Fruit fly (Drosophila melanogaster) whole organism, prepupa: ENCODE results near the gene e.

Experiments used
- Blimp-1 ChIP-seq: fragments of 200-800 bp; sonication (Bioruptor generic); optimal IDR thresholded peaks from 3 replicates; lab custom pipeline; 2017; ENCODE audit warnings: missing biosample characterization, missing genetic modification characterization, mild to moderate bottlenecking, moderate library complexity, missing genetic modification reagents
- CG10631 ChIP-seq: fragments of 200-800 bp; sonication (Bioruptor generic); optimal IDR thresholded peaks from 2 replicates; lab custom pipeline; 2016; ENCODE audit warnings: missing biosample characterization, missing genetic modification characterization
- CG10669 ChIP-seq: fragments of 200-800 bp; sonication (Bioruptor generic); optimal IDR thresholded peaks from 3 replicates; lab custom pipeline; 2018; ENCODE audit warnings: missing biosample characterization, mild to moderate bottlenecking, missing genetic modification characterization, moderate library complexity
- CG11762 ChIP-seq: fragments of 200-800 bp; sonication (Bioruptor generic); optimal IDR thresholded peaks from 3 replicates; lab custom pipeline; 2016; ENCODE audit warnings: missing biosample characterization, missing genetic modification characterization; ENCODE audit not compliant: insufficient read depth
- CG11902 ChIP-seq: fragments of 200-800 bp; sonication (Bioruptor generic); optimal IDR thresholded peaks from 3 replicates; lab custom pipeline; 2016; ENCODE audit warnings: missing biosample characterization, missing genetic modification characterization
- CG15336 ChIP-seq: fragments of 200-800 bp; sonication (Bioruptor generic); IDR thresholded peaks from 2 replicates; pipeline ENCODE4 v1.3.6; 2022; ENCODE audit warnings: missing biosample characterization, missing genetic modification characterization
- CG1621 ChIP-seq: fragments of 200-800 bp; sonication (Bioruptor generic); optimal IDR thresholded peaks from 3 replicates; lab custom pipeline; 2018; ENCODE audit warnings: missing biosample characterization, mild to moderate bottlenecking, missing genetic modification characterization
- CG3032 ChIP-seq: fragments of 200-800 bp; optimal IDR thresholded peaks from 2 replicates; lab custom pipeline; 2019; ENCODE audit warnings: missing biosample characterization, mild to moderate bottlenecking, missing genetic modification characterization, moderate library complexity
- CG31627 ChIP-seq: fragments of 200-800 bp; sonication (Bioruptor generic); optimal IDR thresholded peaks from 3 replicates; lab custom pipeline; 2016; ENCODE audit warnings: missing biosample characterization, missing genetic modification characterization
- CG32006 ChIP-seq: fragments of 200-800 bp; sonication (Bioruptor generic); optimal IDR thresholded peaks from 3 replicates; lab custom pipeline; 2017; ENCODE audit warnings: missing biosample characterization, mild to moderate bottlenecking, missing genetic modification characterization
- CG3919 ChIP-seq: fragments of 200-800 bp; sonication (Bioruptor generic); optimal IDR thresholded peaks from 3 replicates; lab custom pipeline; 2016; ENCODE audit warnings: missing biosample characterization, missing genetic modification characterization
- CG6163 ChIP-seq: fragments of 200-800 bp; sonication (Bioruptor generic); IDR thresholded peaks from 3 replicates; pipeline ENCODE4 v1.3.6; 2022; ENCODE audit warnings: missing biosample characterization, missing genetic modification characterization
- CG6792 ChIP-seq: fragments of 200-800 bp; sonication (Bioruptor generic); optimal IDR thresholded peaks from 3 replicates; lab custom pipeline; 2016; ENCODE audit warnings: missing biosample characterization, missing genetic modification characterization
- CG6808 ChIP-seq: fragments of 200-800 bp; sonication (Bioruptor generic); optimal IDR thresholded peaks from 3 replicates; lab custom pipeline; 2017; ENCODE audit warnings: missing biosample characterization, missing genetic modification characterization, mild to moderate bottlenecking, moderate library complexity, missing genetic modification reagents
- CG6854 ChIP-seq: fragments of 200-800 bp; sonication (Bioruptor generic); optimal IDR thresholded peaks from 2 replicates; lab custom pipeline; 2017; ENCODE audit warnings: missing biosample characterization, mild to moderate bottlenecking, missing genetic modification characterization
- CG7368 ChIP-seq: fragments of 200-800 bp; sonication (Bioruptor generic); optimal IDR thresholded peaks from 3 replicates; lab custom pipeline; 2016; ENCODE audit warnings: missing biosample characterization, missing genetic modification characterization
- CG8119 ChIP-seq: fragments of 200-800 bp; sonication (Bioruptor generic); IDR thresholded peaks from 3 replicates; pipeline ENCODE4 v1.3.6; 2022; ENCODE audit warnings: missing biosample characterization, missing genetic modification characterization
- CG8319 ChIP-seq: fragments of 200-800 bp; sonication (Bioruptor generic); optimal IDR thresholded peaks from 3 replicates; lab custom pipeline; 2016; ENCODE audit warnings: missing biosample characterization, missing genetic modification characterization
- CG8632 ChIP-seq: fragments of 200-800 bp; sonication (Bioruptor generic); optimal IDR thresholded peaks from 3 replicates; lab custom pipeline; 2016; ENCODE audit warnings: missing biosample characterization, missing genetic modification characterization
- CG9139 ChIP-seq: fragments of 200-800 bp; sonication (Bioruptor generic); optimal IDR thresholded peaks from 3 replicates; lab custom pipeline; 2017; ENCODE audit warnings: missing biosample characterization, mild to moderate bottlenecking, missing genetic modification characterization
- Eip78C ChIP-seq: fragments of 200-800 bp; sonication (Bioruptor generic); peaks from one replicate; lab custom pipeline; 2016; ENCODE audit warnings: missing biosample characterization, missing genetic modification characterization
- Eip93F ChIP-seq: fragments of 200-800 bp; sonication (Bioruptor generic); optimal IDR thresholded peaks from 2 replicates; lab custom pipeline; 2016; ENCODE audit warnings: missing biosample characterization, mild to moderate bottlenecking, missing genetic modification characterization
- Ets21C ChIP-seq: fragments of 200-800 bp; sonication (Bioruptor generic); optimal IDR thresholded peaks from 3 replicates; lab custom pipeline; 2016; ENCODE audit warnings: missing biosample characterization, missing genetic modification characterization
- Ets96B ChIP-seq: fragments of 200-800 bp; optimal IDR thresholded peaks from 2 replicates; lab custom pipeline; 2019; ENCODE audit warnings: missing biosample characterization, mild to moderate bottlenecking, missing genetic modification characterization, moderate library complexity
- Gug ChIP-seq: fragments of 200-800 bp; sonication (Bioruptor generic); IDR thresholded peaks from 2 replicates; pipeline ENCODE4 v1.3.6; 2022; ENCODE audit warnings: missing biosample characterization, missing genetic modification characterization
- Hr38 ChIP-seq: sonication (Bioruptor generic); optimal IDR thresholded peaks from 2 replicates; lab custom pipeline; 2016; ENCODE audit warnings: missing biosample characterization, missing genetic modification characterization
- Hr39 ChIP-seq: fragments of 200-800 bp; sonication (Bioruptor generic); optimal IDR thresholded peaks from 2 replicates; lab custom pipeline; 2016; ENCODE audit warnings: missing biosample characterization, missing genetic modification characterization
- Hr4 ChIP-seq: fragments of 200-800 bp; sonication (Bioruptor generic); optimal IDR thresholded peaks from 3 replicates; lab custom pipeline; 2016; ENCODE audit warnings: missing biosample characterization, missing genetic modification characterization
- Met ChIP-seq: fragments of 200-800 bp; sonication (Bioruptor generic); optimal IDR thresholded peaks from 3 replicates; lab custom pipeline; 2016; ENCODE audit warnings: missing biosample characterization, missing genetic modification characterization
- OdsH ChIP-seq: fragments of 200-800 bp; sonication (Bioruptor generic); optimal IDR thresholded peaks from 3 replicates; lab custom pipeline; 2016; ENCODE audit warnings: missing biosample characterization, missing genetic modification characterization
- Smox ChIP-seq: fragments of 200-800 bp; sonication (Bioruptor generic); optimal IDR thresholded peaks from 3 replicates; lab custom pipeline; 2016; ENCODE audit warnings: missing biosample characterization, missing genetic modification characterization
- Sox102F ChIP-seq: fragments of 200-800 bp; sonication (Bioruptor generic); optimal IDR thresholded peaks from 2 replicates; lab custom pipeline; 2016; ENCODE audit warnings: missing biosample characterization, mild to moderate bottlenecking, missing genetic modification characterization
- Sox15 ChIP-seq: fragments of 200-800 bp; sonication (Bioruptor generic); optimal IDR thresholded peaks from 3 replicates; lab custom pipeline; 2016; ENCODE audit warnings: missing biosample characterization, missing genetic modification characterization
- achi ChIP-seq: fragments of 200-800 bp; sonication (Bioruptor generic); optimal IDR thresholded peaks from 3 replicates; lab custom pipeline; 2016; ENCODE audit warnings: missing biosample characterization, missing genetic modification characterization
- cyc ChIP-seq: fragments of 200-800 bp; sonication (Bioruptor generic); optimal IDR thresholded peaks from 3 replicates; lab custom pipeline; 2016; ENCODE audit warnings: missing biosample characterization, missing genetic modification characterization
- dac ChIP-seq: fragments of 200-800 bp; sonication (Bioruptor generic); optimal IDR thresholded peaks from 2 replicates; lab custom pipeline; 2017; ENCODE audit warnings: missing biosample characterization, mild to moderate bottlenecking, missing genetic modification characterization
- dsx ChIP-seq: fragments of 200-800 bp; optimal IDR thresholded peaks from 3 replicates; lab custom pipeline; 2019; ENCODE audit warnings: missing biosample characterization, mild to moderate bottlenecking, missing genetic modification characterization, moderate library complexity; ENCODE audit not compliant: poor library complexity, severe bottlenecking
- eg ChIP-seq: fragments of 200-800 bp; sonication (Bioruptor generic); IDR thresholded peaks from 3 replicates; pipeline ENCODE4 v1.3.6; 2022; ENCODE audit warnings: missing biosample characterization, missing genetic modification characterization
- esn ChIP-seq: fragments of 200-800 bp; sonication (Bioruptor generic); optimal IDR thresholded peaks from 2 replicates; lab custom pipeline; 2016; ENCODE audit warnings: missing biosample characterization, mild to moderate bottlenecking, missing genetic modification characterization, moderate library complexity
- fd59A ChIP-seq: fragments of 200-800 bp; sonication (Bioruptor generic); optimal IDR thresholded peaks from 2 replicates; lab custom pipeline; 2017; ENCODE audit warnings: missing biosample characterization, mild to moderate bottlenecking, missing genetic modification characterization, missing genetic modification reagents
- fd85E ChIP-seq: fragments of 200-800 bp; sonication (Bioruptor generic); optimal IDR thresholded peaks from 3 replicates; lab custom pipeline; 2016; ENCODE audit warnings: missing biosample characterization, missing genetic modification characterization
- lz ChIP-seq: fragments of 200-800 bp; sonication (Bioruptor generic); optimal IDR thresholded peaks from 3 replicates; lab custom pipeline; 2016; ENCODE audit warnings: missing biosample characterization, missing genetic modification characterization
- net ChIP-seq: fragments of 200-800 bp; sonication (Bioruptor generic); optimal IDR thresholded peaks from 3 replicates; lab custom pipeline; 2016; ENCODE audit warnings: missing biosample characterization, missing genetic modification characterization
- pdm3 ChIP-seq: fragments of 200-800 bp; sonication (Bioruptor generic); optimal IDR thresholded peaks from 3 replicates; lab custom pipeline; 2016; ENCODE audit warnings: missing biosample characterization, missing genetic modification characterization
- spab ChIP-seq: fragments of 200-800 bp; sonication (Bioruptor generic); optimal IDR thresholded peaks from 2 replicates; lab custom pipeline; 2017; ENCODE audit warnings: missing biosample characterization, mild to moderate bottlenecking, missing genetic modification characterization, missing genetic modification reagents
- topi ChIP-seq: fragments of 200-800 bp; sonication (Bioruptor generic); optimal IDR thresholded peaks from 3 replicates; lab custom pipeline; 2016; ENCODE audit warnings: missing biosample characterization, missing genetic modification characterization
- vri ChIP-seq: fragments of 200-800 bp; sonication (Bioruptor generic); optimal IDR thresholded peaks from 3 replicates; lab custom pipeline; 2016; ENCODE audit warnings: missing biosample characterization, mild to moderate bottlenecking, missing genetic modification characterization

The e gene

dm6 chr3R:21205680-21206326, 31.2 kb downstream of the e start (continued):
- TF ChIP-seq CG10669 (GFP tag; lab: Kevin White, UChicago) (peak; percentile 68), Eip78C (peak; percentile 93), CG10631 (peak; percentile 75), spab (GFP tag; lab: Kevin White, UChicago) (peak; percentile 69), Ets96B (tag; lab: Kevin White, UChicago) (peak; percentile 66), dac (peak; percentile 82), vri (peak; percentile 12), CG8632 (GFP tag; lab: Kevin White, UChicago) (peak; percentile 59), esn (GFP tag; lab: Kevin White, UChicago) (peak; percentile 66), Eip93F (GFP tag; lab: Kevin White, UChicago) (peak; percentile 51), OdsH (peak; percentile 80), CG9139 (GFP tag; lab: Kevin White, UChicago) (no peak), CG7368 (GFP tag; lab: Kevin White, UChicago) (peak; percentile 66), Sox15 (GFP tag; lab: Kevin White, UChicago) (peak; percentile 44), cyc (GFP tag; lab: Kevin White, UChicago) (peak; percentile 15), Met (GFP tag; lab: Kevin White, UChicago) (peak; percentile 54), CG11902 (peak; percentile 46), Ets21C (peak; percentile 30), CG6792 (GFP tag; lab: Kevin White, UChicago) (peak; percentile 72), Smox (no peak), eg (GFP tag; lab: Robert Waterston, UW) (peak; percentile 91), net (GFP tag; lab: Kevin White, UChicago) (peak; percentile 81), Hr4 (GFP tag; lab: Kevin White, UChicago) (peak; percentile 93), Hr38 (no peak), CG1621 (tag; lab: Kevin White, UChicago) (peak; percentile 70), CG32006 (GFP tag; lab: Kevin White, UChicago) (peak; percentile 94), CG11762 (GFP tag; lab: Kevin White, UChicago) (peak; percentile 68), CG6854 (GFP tag; lab: Kevin White, UChicago) (peak; percentile 10), fd59A (peak; percentile 64), Gug (GFP tag; lab: Robert Waterston, UW) (peak; percentile 84)
- TF ChIP-seq, all 60 proteins: peak for 53

- peak; percentile 92 for TF ChIP-seq achi (GFP tag; lab: Kevin White, UChicago)
- TF ChIP-seq CG8319 = peak; percentile 84
- TF ChIP-seq CG10631 = peak; percentile 93
- TF ChIP-seq CG9139 (GFP tag; lab: Kevin White, UChicago) = peak; percentile 75
- peak; percentile 95 for TF ChIP-seq CG15336 (GFP tag; lab: Robert Waterston, UW)
- peak; percentile 85 for TF ChIP-seq CG11902
- peak; percentile 13 for TF ChIP-seq Blimp-1 (GFP tag; lab: Kevin White, UChicago)
- TF ChIP-seq OdsH = peak; percentile 95
- TF ChIP-seq dsx (GFP tag; lab: Kevin White, UChicago) = peak; percentile 91
- TF ChIP-seq pdm3 (GFP tag; lab: Kevin White, UChicago) = peak; percentile 96
- TF ChIP-seq Sox15 (GFP tag; lab: Kevin White, UChicago) = peak; percentile 86
- peak; percentile 73 for TF ChIP-seq Eip93F (GFP tag; lab: Kevin White, UChicago)
- TF ChIP-seq Sox102F (GFP tag; lab: Kevin White, UChicago) = peak; percentile 79
- peak; percentile 86 for TF ChIP-seq lz (GFP tag; lab: Kevin White, UChicago)
- peak; percentile 84 for TF ChIP-seq CG7368 (GFP tag; lab: Kevin White, UChicago)
- TF ChIP-seq fd59A = peak; percentile 89
- peak; percentile 88 for TF ChIP-seq spab (GFP tag; lab: Kevin White, UChicago)
- TF ChIP-seq CG6163 (GFP tag; lab: Robert Waterston, UW) = peak; percentile 93
- peak; percentile 91 for TF ChIP-seq dac
- peak; percentile 87 for TF ChIP-seq CG3032 (tag; lab: Kevin White, UChicago)
- peak; percentile 91 for TF ChIP-seq esn (GFP tag; lab: Kevin White, UChicago)
- peak; percentile 77 for TF ChIP-seq fd85E (GFP tag; lab: Kevin White, UChicago)
- peak; percentile 93 for TF ChIP-seq CG3919 (GFP tag; lab: Kevin White, UChicago)
- peak; percentile 90 for TF ChIP-seq Hr39 (GFP tag; lab: Kevin White, UChicago)
- TF ChIP-seq CG6792 (GFP tag; lab: Kevin White, UChicago) = peak; percentile 88
- TF ChIP-seq CG31627 (GFP tag; lab: Kevin White, UChicago) = peak; percentile 87
- TF ChIP-seq CG8119 (GFP tag; lab: Robert Waterston, UW) = peak; percentile 92
- TF ChIP-seq topi (GFP tag; lab: Kevin White, UChicago) = peak; percentile 87
- peak; percentile 81 for TF ChIP-seq CG6808
Observed at dm6 chr3R:21204500-21205167, 32.3 kb downstream of the e start.
